Worm (Caenorhabditis elegans) whole organism, L3 larva: ENCODE data around the gene Y50E8A.12.

Experiments
- aly-2 ChIP-seq: fragments of 150-350 bp; optimal IDR thresholded peaks from 2 replicates; lab custom pipeline; 2014; ENCODE audit warnings: missing biosample characterization, missing genetic modification characterization
- ama-1 ChIP-seq: fragments of 150-350 bp; optimal IDR thresholded peaks from 2 replicates; lab custom pipeline; 2018
- eor-1 ChIP-seq, 2 experiments: fragments of 150-350 bp; optimal IDR thresholded peaks; 2 replicates each; lab custom pipeline; 2014 to 2018; ENCODE audit warnings: missing biosample characterization in 2 of 2, missing genetic modification characterization in 2 of 2
- jun-1 ChIP-seq: fragments of 150-350 bp; optimal IDR thresholded peaks from 2 replicates; lab custom pipeline; 2014; ENCODE audit warnings: missing biosample characterization, missing genetic modification reagents, missing genetic modification characterization
- nhr-23 ChIP-seq: fragments of 150-350 bp; optimal IDR thresholded peaks from 2 replicates; lab custom pipeline; 2014; ENCODE audit warnings: missing biosample characterization, missing genetic modification reagents, missing genetic modification characterization
- nhr-237 ChIP-seq: fragments of 150-350 bp; optimal IDR thresholded peaks from 2 replicates; lab custom pipeline; 2014; ENCODE audit warnings: missing biosample characterization, missing genetic modification characterization
- nhr-77 ChIP-seq: fragments of 150-350 bp; optimal IDR thresholded peaks from 2 replicates; lab custom pipeline; 2014; ENCODE audit warnings: missing biosample characterization, missing genetic modification characterization
- pha-4 ChIP-seq: fragments of 150-350 bp; optimal IDR thresholded peaks from 2 replicates; lab custom pipeline; 2014; ENCODE audit warnings: missing biosample characterization, missing genetic modification reagents, missing genetic modification characterization
- skn-1 ChIP-seq: fragments of 150-350 bp; optimal IDR thresholded peaks from 2 replicates; lab custom pipeline; 2014; ENCODE audit warnings: missing biosample characterization, missing genetic modification characterization
- snpc-4 ChIP-seq: fragments of 150-350 bp; optimal IDR thresholded peaks from 2 replicates; lab custom pipeline; 2014; ENCODE audit warnings: missing biosample characterization, missing genetic modification characterization
- unc-39 ChIP-seq: sonication (generic microtip); optimal IDR thresholded peaks from 4 replicates; lab custom pipeline; 2017; ENCODE audit warnings: missing biosample characterization, missing genetic modification characterization
- zag-1 ChIP-seq: fragments of 150-350 bp; optimal IDR thresholded peaks from 2 replicates; lab custom pipeline; 2014; ENCODE audit warnings: missing biosample characterization, missing genetic modification characterization

DNA sequence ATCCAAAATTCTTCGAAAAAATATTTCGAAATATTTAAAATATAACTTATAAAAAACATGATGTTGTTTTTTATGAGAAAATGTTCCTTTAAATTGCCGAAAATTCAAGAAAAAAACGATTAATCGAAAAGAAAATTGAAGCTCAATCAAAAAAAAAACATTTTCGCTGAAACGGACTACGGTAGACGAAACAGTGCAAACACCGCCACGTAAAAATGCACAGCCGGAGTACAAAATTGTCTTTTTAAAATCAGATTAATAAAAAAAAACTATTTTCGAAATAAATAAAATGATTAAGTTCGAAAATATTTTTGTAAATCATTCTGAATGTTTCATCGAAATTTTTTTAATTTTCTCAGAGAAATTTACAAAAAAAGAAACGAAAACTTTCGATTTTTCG lies 29.6 kb upstream of the Y50E8A.12 start:
- no peak for TF ChIP-seq nhr-77 (tag; lab: Kevin White, UChicago)
- TF ChIP-seq skn-1: no peak
- no peak for TF ChIP-seq eor-1 (tag; optimal IDR thresholded peaks at IDR 0.05; lab: Kevin White, UChicago)
- no peak for TF ChIP-seq nhr-23
- no peak for TF ChIP-seq zag-1
- no peak for TF ChIP-seq ama-1
- TF ChIP-seq snpc-4 (tag; lab: Kevin White, UChicago): no peak
- TF ChIP-seq aly-2 (tag; lab: Kevin White, UChicago): no peak
- TF ChIP-seq unc-39 (tag; lab: Kevin White, UChicago): no peak
- TF ChIP-seq nhr-237 (tag; lab: Kevin White, UChicago): no peak
- TF ChIP-seq jun-1: no peak
- TF ChIP-seq pha-4: no peak
